Fruit fly (Drosophila melanogaster) whole organism, prepupa: ENCODE measurements around the gene CG13108.
A peak's percentile ranks its signal among the peaks of the same experiment; 100 is the strongest.

Experiments used
- CG10631 ChIP-seq: fragments of 200-800 bp; sonication (Bioruptor generic); optimal IDR thresholded peaks from 2 replicates; lab custom pipeline; 2016; ENCODE audit warnings: missing biosample characterization, missing genetic modification characterization
- CG15336 ChIP-seq: fragments of 200-800 bp; sonication (Bioruptor generic); IDR thresholded peaks from 2 replicates; pipeline ENCODE4 v1.3.6; 2022; ENCODE audit warnings: missing biosample characterization, missing genetic modification characterization
- CG1621 ChIP-seq: fragments of 200-800 bp; sonication (Bioruptor generic); optimal IDR thresholded peaks from 3 replicates; lab custom pipeline; 2018; ENCODE audit warnings: missing biosample characterization, mild to moderate bottlenecking, missing genetic modification characterization
- CG3032 ChIP-seq: fragments of 200-800 bp; optimal IDR thresholded peaks from 2 replicates; lab custom pipeline; 2019; ENCODE audit warnings: missing biosample characterization, mild to moderate bottlenecking, missing genetic modification characterization, moderate library complexity
- CG31627 ChIP-seq: fragments of 200-800 bp; sonication (Bioruptor generic); optimal IDR thresholded peaks from 3 replicates; lab custom pipeline; 2016; ENCODE audit warnings: missing biosample characterization, missing genetic modification characterization
- CG4318 ChIP-seq: fragments of 200-800 bp; sonication (Bioruptor generic); optimal IDR thresholded peaks from 3 replicates; lab custom pipeline; 2017; ENCODE audit warnings: missing biosample characterization, mild to moderate bottlenecking, missing genetic modification characterization
- CG6163 ChIP-seq: fragments of 200-800 bp; sonication (Bioruptor generic); IDR thresholded peaks from 3 replicates; pipeline ENCODE4 v1.3.6; 2022; ENCODE audit warnings: missing biosample characterization, missing genetic modification characterization
- CG6276 ChIP-seq: fragments of 200-800 bp; sonication (Bioruptor generic); optimal IDR thresholded peaks from 2 replicates; lab custom pipeline; 2017; ENCODE audit warnings: missing biosample characterization, mild to moderate bottlenecking, missing genetic modification characterization
- CG6792 ChIP-seq: fragments of 200-800 bp; sonication (Bioruptor generic); optimal IDR thresholded peaks from 3 replicates; lab custom pipeline; 2016; ENCODE audit warnings: missing biosample characterization, missing genetic modification characterization
- CG6854 ChIP-seq: fragments of 200-800 bp; sonication (Bioruptor generic); optimal IDR thresholded peaks from 2 replicates; lab custom pipeline; 2017; ENCODE audit warnings: missing biosample characterization, mild to moderate bottlenecking, missing genetic modification characterization
- CG7368 ChIP-seq: fragments of 200-800 bp; sonication (Bioruptor generic); optimal IDR thresholded peaks from 3 replicates; lab custom pipeline; 2016; ENCODE audit warnings: missing biosample characterization, missing genetic modification characterization
- CG8119 ChIP-seq: fragments of 200-800 bp; sonication (Bioruptor generic); IDR thresholded peaks from 3 replicates; pipeline ENCODE4 v1.3.6; 2022; ENCODE audit warnings: missing biosample characterization, missing genetic modification characterization
- CG8319 ChIP-seq: fragments of 200-800 bp; sonication (Bioruptor generic); optimal IDR thresholded peaks from 3 replicates; lab custom pipeline; 2016; ENCODE audit warnings: missing biosample characterization, missing genetic modification characterization
- CG9139 ChIP-seq: fragments of 200-800 bp; sonication (Bioruptor generic); optimal IDR thresholded peaks from 3 replicates; lab custom pipeline; 2017; ENCODE audit warnings: missing biosample characterization, mild to moderate bottlenecking, missing genetic modification characterization
- Eip93F ChIP-seq: fragments of 200-800 bp; sonication (Bioruptor generic); optimal IDR thresholded peaks from 2 replicates; lab custom pipeline; 2016; ENCODE audit warnings: missing biosample characterization, mild to moderate bottlenecking, missing genetic modification characterization
- Ets96B ChIP-seq: fragments of 200-800 bp; optimal IDR thresholded peaks from 2 replicates; lab custom pipeline; 2019; ENCODE audit warnings: missing biosample characterization, mild to moderate bottlenecking, missing genetic modification characterization, moderate library complexity
- Gug ChIP-seq: fragments of 200-800 bp; sonication (Bioruptor generic); IDR thresholded peaks from 2 replicates; pipeline ENCODE4 v1.3.6; 2022; ENCODE audit warnings: missing biosample characterization, missing genetic modification characterization
- Hr38 ChIP-seq: sonication (Bioruptor generic); optimal IDR thresholded peaks from 2 replicates; lab custom pipeline; 2016; ENCODE audit warnings: missing biosample characterization, missing genetic modification characterization
- Hr39 ChIP-seq: fragments of 200-800 bp; sonication (Bioruptor generic); optimal IDR thresholded peaks from 2 replicates; lab custom pipeline; 2016; ENCODE audit warnings: missing biosample characterization, missing genetic modification characterization
- Hr4 ChIP-seq: fragments of 200-800 bp; sonication (Bioruptor generic); optimal IDR thresholded peaks from 3 replicates; lab custom pipeline; 2016; ENCODE audit warnings: missing biosample characterization, missing genetic modification characterization
- Lpt ChIP-seq: fragments of 200-800 bp; sonication (Bioruptor generic); optimal IDR thresholded peaks from 3 replicates; lab custom pipeline; 2016; ENCODE audit warnings: missing biosample characterization, missing genetic modification characterization
- Met ChIP-seq: fragments of 200-800 bp; sonication (Bioruptor generic); optimal IDR thresholded peaks from 3 replicates; lab custom pipeline; 2016; ENCODE audit warnings: missing biosample characterization, missing genetic modification characterization
- Smox ChIP-seq: fragments of 200-800 bp; sonication (Bioruptor generic); optimal IDR thresholded peaks from 3 replicates; lab custom pipeline; 2016; ENCODE audit warnings: missing biosample characterization, missing genetic modification characterization
- Sox14 ChIP-seq: fragments of 200-800 bp; sonication (Bioruptor generic); optimal IDR thresholded peaks from 3 replicates; lab custom pipeline; 2016; ENCODE audit warnings: missing biosample characterization, missing genetic modification characterization
- Sox15 ChIP-seq: fragments of 200-800 bp; sonication (Bioruptor generic); optimal IDR thresholded peaks from 3 replicates; lab custom pipeline; 2016; ENCODE audit warnings: missing biosample characterization, missing genetic modification characterization
- acj6 ChIP-seq: fragments of 200-800 bp; sonication (Bioruptor generic); optimal IDR thresholded peaks from 3 replicates; lab custom pipeline; 2016; ENCODE audit warnings: missing biosample characterization, missing genetic modification characterization
- dac ChIP-seq: fragments of 200-800 bp; sonication (Bioruptor generic); optimal IDR thresholded peaks from 2 replicates; lab custom pipeline; 2017; ENCODE audit warnings: missing biosample characterization, mild to moderate bottlenecking, missing genetic modification characterization
- dsx ChIP-seq: fragments of 200-800 bp; optimal IDR thresholded peaks from 3 replicates; lab custom pipeline; 2019; ENCODE audit warnings: missing biosample characterization, mild to moderate bottlenecking, missing genetic modification characterization, moderate library complexity; ENCODE audit not compliant: poor library complexity, severe bottlenecking
- eg ChIP-seq: fragments of 200-800 bp; sonication (Bioruptor generic); IDR thresholded peaks from 3 replicates; pipeline ENCODE4 v1.3.6; 2022; ENCODE audit warnings: missing biosample characterization, missing genetic modification characterization
- fd85E ChIP-seq: fragments of 200-800 bp; sonication (Bioruptor generic); optimal IDR thresholded peaks from 3 replicates; lab custom pipeline; 2016; ENCODE audit warnings: missing biosample characterization, missing genetic modification characterization
- lz ChIP-seq: fragments of 200-800 bp; sonication (Bioruptor generic); optimal IDR thresholded peaks from 3 replicates; lab custom pipeline; 2016; ENCODE audit warnings: missing biosample characterization, missing genetic modification characterization
- net ChIP-seq: fragments of 200-800 bp; sonication (Bioruptor generic); optimal IDR thresholded peaks from 3 replicates; lab custom pipeline; 2016; ENCODE audit warnings: missing biosample characterization, missing genetic modification characterization
- ss ChIP-seq, 2 experiments: fragments of 200-800 bp; sonication (Bioruptor generic); optimal IDR thresholded peaks; 2 replicates in 1 of 2; 3 replicates in 1 of 2; lab custom pipeline; 2017 to 2018; ENCODE audit warnings: mild to moderate bottlenecking in 2 of 2, missing biosample characterization in 2 of 2, missing genetic modification characterization in 2 of 2, moderate library complexity in 1 of 2
- svp ChIP-seq: fragments of 200-800 bp; sonication (Bioruptor generic); peaks from one replicate; lab custom pipeline; 2016; ENCODE audit warnings: missing biosample characterization, missing genetic modification characterization
- topi ChIP-seq: fragments of 200-800 bp; sonication (Bioruptor generic); optimal IDR thresholded peaks from 3 replicates; lab custom pipeline; 2016; ENCODE audit warnings: missing biosample characterization, missing genetic modification characterization
- vri ChIP-seq: fragments of 200-800 bp; sonication (Bioruptor generic); optimal IDR thresholded peaks from 3 replicates; lab custom pipeline; 2016; ENCODE audit warnings: missing biosample characterization, mild to moderate bottlenecking, missing genetic modification characterization

CG13108 gene

DNA sequence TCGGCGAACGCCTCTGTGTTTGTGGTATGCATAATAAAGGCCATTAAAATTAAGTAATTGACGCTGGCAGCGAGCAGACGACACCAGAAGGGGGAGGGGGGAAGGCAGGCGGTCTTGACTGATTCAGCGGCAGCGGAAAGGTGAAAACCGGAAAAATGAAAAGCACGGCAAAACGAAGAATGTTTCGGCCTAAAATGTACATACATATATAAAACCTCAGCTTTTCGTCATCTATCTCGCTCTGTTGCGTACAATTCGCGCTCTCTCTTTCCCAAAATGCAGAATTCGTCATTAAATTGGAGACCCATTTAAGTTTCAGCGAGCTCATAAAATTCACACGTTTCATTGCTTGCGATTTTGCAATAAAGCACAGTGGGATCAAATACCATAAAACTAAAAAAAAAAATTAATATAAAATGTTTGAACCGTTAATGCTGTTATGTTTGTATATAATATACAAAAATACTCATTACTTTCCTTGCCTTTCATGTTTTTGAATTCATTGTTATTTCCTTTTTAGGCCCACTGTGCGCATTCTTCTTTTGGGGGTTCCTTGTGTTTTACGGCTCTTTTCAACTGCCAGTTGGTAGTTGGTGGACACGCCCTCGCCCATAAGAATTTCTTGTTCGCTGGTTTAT, 4.1 kb downstream of the CG13108 start (continued):
- TF ChIP-seq lz (peak; percentile 90), CG6854 (GFP tag; lab: Kevin White, UChicago) (peak; percentile 87), dac (GFP tag; lab: Kevin White, UChicago) (peak; percentile 6), ss (GFP tag; optimal IDR thresholded peaks at IDR 0.05; lab: Kevin White, UChicago) (peak; percentile 66 to 82), CG4318 (GFP tag; lab: Kevin White, UChicago) (peak; percentile 51), CG6792 (GFP tag; lab: Kevin White, UChicago) (peak; percentile 89), CG9139 (GFP tag; lab: Kevin White, UChicago) (peak; percentile 39), Hr38 (GFP tag; lab: Kevin White, UChicago) (no peak), Smox (GFP tag; lab: Kevin White, UChicago) (peak; percentile 90), CG8119 (GFP tag; lab: Robert Waterston, UW) (peak; percentile 81), Met (peak; percentile 92), vri (GFP tag; lab: Kevin White, UChicago) (peak; percentile 81), Gug (GFP tag; lab: Robert Waterston, UW) (peak; percentile 69), svp (GFP tag; lab: Kevin White, UChicago) (peak; percentile 97), CG1621 (tag; lab: Kevin White, UChicago) (peak; percentile 71), CG31627 (GFP tag; lab: Kevin White, UChicago) (peak; percentile 88)

DNA sequence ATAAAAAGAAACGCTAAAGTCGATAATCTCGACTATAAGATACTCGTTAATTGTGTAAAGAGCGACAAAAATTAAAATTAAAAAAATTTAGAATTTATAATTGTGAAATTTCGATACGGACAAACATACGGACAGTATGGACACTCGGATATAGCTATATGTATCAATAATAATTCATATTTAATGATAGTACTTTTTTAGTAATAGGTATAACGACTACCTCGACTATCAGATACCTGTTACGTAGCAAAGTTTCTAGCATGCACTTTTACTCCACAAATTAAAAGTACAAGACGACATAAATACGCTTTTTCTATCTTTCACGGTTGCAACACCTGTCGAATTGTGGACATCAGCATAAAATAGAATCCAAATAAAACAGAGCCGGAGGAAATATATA, 8.8 kb downstream of the CG13108 start:
- no peak for TF ChIP-seq Sox15
- no peak for TF ChIP-seq Met
- no peak for TF ChIP-seq vri (GFP tag; lab: Kevin White, UChicago)
- TF ChIP-seq CG15336 (GFP tag; lab: Robert Waterston, UW), result no peak
- no peak for TF ChIP-seq CG10631
- TF ChIP-seq svp (GFP tag; lab: Kevin White, UChicago), result no peak
- no peak for TF ChIP-seq CG9139 (GFP tag; lab: Kevin White, UChicago)
- no peak for TF ChIP-seq Lpt (GFP tag; lab: Kevin White, UChicago)
- no peak for TF ChIP-seq fd85E (GFP tag; lab: Kevin White, UChicago)
- TF ChIP-seq Eip93F, result no peak
- TF ChIP-seq Ets96B (tag; lab: Kevin White, UChicago), result no peak
- no peak for TF ChIP-seq topi (GFP tag; lab: Kevin White, UChicago)
- no peak for TF ChIP-seq eg (GFP tag; lab: Robert Waterston, UW)
- no peak for TF ChIP-seq acj6 (GFP tag; lab: Kevin White, UChicago)
- TF ChIP-seq Hr39 (GFP tag; lab: Kevin White, UChicago), result no peak

dm6 chr2L:9173343-9173742, 9.3 kb downstream of the CG13108 start:
- TF ChIP-seq dsx (GFP tag; lab: Kevin White, UChicago) (no peak), CG6163 (GFP tag; lab: Robert Waterston, UW) (no peak), net (GFP tag; lab: Kevin White, UChicago) (no peak)

DNA sequence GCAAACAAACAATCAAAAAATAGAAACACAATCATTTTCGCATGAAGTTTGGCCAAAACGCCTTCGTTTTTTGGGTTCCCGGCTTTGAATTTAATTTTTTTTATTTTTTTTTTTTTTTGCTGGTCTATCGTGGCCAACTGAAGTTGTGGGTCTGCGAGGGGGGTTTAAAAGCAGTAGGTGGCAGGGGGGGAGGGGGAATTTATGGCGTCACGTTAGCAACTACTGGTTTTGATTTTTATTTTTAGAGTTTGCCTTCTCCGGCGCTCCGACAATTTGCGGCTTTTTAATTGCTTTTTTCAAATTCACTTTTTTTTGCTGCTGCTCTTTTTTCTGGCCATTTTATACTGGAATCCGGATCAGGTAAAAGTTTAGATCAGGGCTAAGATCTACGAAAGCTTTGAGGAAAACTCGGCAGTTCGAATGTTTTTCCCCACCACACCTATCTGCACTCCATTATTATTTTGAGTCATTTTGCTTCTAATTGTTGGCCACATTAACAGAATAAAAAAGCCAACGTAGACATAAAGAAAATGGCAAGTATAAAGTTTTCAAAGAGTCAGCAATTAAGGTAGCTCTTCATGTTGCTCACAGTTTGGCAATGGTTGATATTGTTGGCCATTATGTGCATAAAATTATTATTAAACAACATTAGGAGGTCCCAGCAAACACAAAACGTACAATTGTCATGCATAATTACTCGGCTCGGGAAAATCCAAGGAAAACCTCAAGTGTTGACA, 10.0 kb downstream of the CG13108 start:
- TF ChIP-seq CG7368, result no peak
- TF ChIP-seq CG8119 (GFP tag; lab: Robert Waterston, UW), result 0 out of 3 replicates have a peak, but pooled peaks have one; percentile 24
- TF ChIP-seq CG3032 (tag; lab: Kevin White, UChicago), result no peak
- no peak for TF ChIP-seq Sox14 (GFP tag; lab: Kevin White, UChicago)
- no peak for TF ChIP-seq CG8319 (GFP tag; lab: Kevin White, UChicago)
- TF ChIP-seq CG6276 (GFP tag; lab: Kevin White, UChicago), result peak; percentile 32
- TF ChIP-seq Hr4 (GFP tag; lab: Kevin White, UChicago), result no peak
- peak; percentile 46; the same call in 1 of the 3 replicates for TF ChIP-seq eg (GFP tag; lab: Robert Waterston, UW)
- TF ChIP-seq, all 60 proteins: peak for 3
